Fruit fly (Drosophila melanogaster) whole organism, embryonic: ENCODE data around the gene Cpr62Ba.
A peak's percentile ranks its signal among the peaks of the same experiment; 100 is the strongest.

ENCODE experiments used
- B-H1 ChIP-seq: fragments of 200-800 bp; sonication (Bioruptor generic); IDR thresholded peaks from 3 replicates; pipeline ENCODE4 v1.3.6; 2022; ENCODE audit warnings: missing biosample characterization, missing genetic modification characterization
- CG10979 ChIP-seq: fragments of 200-800 bp; sonication (Bioruptor generic); optimal IDR thresholded peaks from 2 replicates; lab custom pipeline; 2018; ENCODE audit warnings: missing biosample characterization, mild to moderate bottlenecking, missing genetic modification characterization, moderate library complexity
- CG11247 ChIP-seq: fragments of 200-800 bp; sonication (Bioruptor generic); IDR thresholded peaks from 2 replicates; pipeline ENCODE4 v1.3.6; 2022; ENCODE audit warnings: missing biosample characterization, missing genetic modification characterization
- CG12155 ChIP-seq: fragments of 200-800 bp; sonication (Bioruptor generic); optimal IDR thresholded peaks from 3 replicates; lab custom pipeline; 2016; ENCODE audit warnings: missing biosample characterization, missing genetic modification characterization
- CG12391 ChIP-seq: fragments of 200-800 bp; sonication (Bioruptor generic); optimal IDR thresholded peaks from 3 replicates; lab custom pipeline; 2018; ENCODE audit warnings: missing biosample characterization, mild to moderate bottlenecking, missing genetic modification characterization, moderate library complexity
- CG13123 ChIP-seq: fragments of 200-800 bp; sonication (Bioruptor generic); optimal IDR thresholded peaks from 2 replicates; lab custom pipeline; 2016; ENCODE audit warnings: missing biosample characterization, missing genetic modification characterization
- CG13296 ChIP-seq: fragments of 200-800 bp; sonication (Bioruptor generic); optimal IDR thresholded peaks from 3 replicates; lab custom pipeline; 2018; ENCODE audit warnings: missing biosample characterization, mild to moderate bottlenecking, missing genetic modification characterization
- CG17359 ChIP-seq: fragments of 200-800 bp; sonication (Bioruptor generic); optimal IDR thresholded peaks from 3 replicates; lab custom pipeline; 2018; ENCODE audit warnings: missing biosample characterization, mild to moderate bottlenecking, missing genetic modification characterization, moderate library complexity
- CG2678 ChIP-seq: fragments of 200-800 bp; sonication (Bioruptor generic); optimal IDR thresholded peaks from 3 replicates; lab custom pipeline; 2019; ENCODE audit warnings: missing biosample characterization, mild to moderate bottlenecking, missing genetic modification characterization, moderate library complexity
- CG2889 ChIP-seq: fragments of 200-800 bp; sonication (Bioruptor generic); IDR thresholded peaks from 3 replicates; pipeline ENCODE4 v1.3.6; 2022; ENCODE audit warnings: missing biosample characterization, missing genetic modification characterization
- CG31441 ChIP-seq: fragments of 200-800 bp; sonication (Bioruptor generic); IDR thresholded peaks from 2 replicates; pipeline ENCODE4 v1.3.6; 2022; ENCODE audit warnings: missing biosample characterization, missing genetic modification characterization
- CG3726 ChIP-seq: fragments of 200-800 bp; sonication (Bioruptor generic); IDR thresholded peaks from 3 replicates; pipeline ENCODE4, ENCODE4 v1.3.6; 2022; ENCODE audit warnings: missing biosample characterization, missing genetic modification characterization
- CG4328 ChIP-seq: fragments of 200-800 bp; sonication (Bioruptor generic); optimal IDR thresholded peaks from 3 replicates; lab custom pipeline; 2017; ENCODE audit warnings: missing biosample characterization, missing genetic modification reagents, missing genetic modification characterization
- CG4424 ChIP-seq: fragments of 200-800 bp; sonication (Bioruptor generic); optimal IDR thresholded peaks from 3 replicates; lab custom pipeline; 2016; ENCODE audit warnings: missing biosample characterization, missing genetic modification characterization
- CG6791 ChIP-seq: fragments of 200-800 bp; sonication (Bioruptor generic); IDR thresholded peaks from 3 replicates; pipeline ENCODE4 v1.3.6; 2022; ENCODE audit warnings: missing biosample characterization, missing genetic modification characterization; ENCODE audit not compliant: partially characterized antibody
- CG9797 ChIP-seq: fragments of 200-800 bp; sonication (Bioruptor generic); optimal IDR thresholded peaks from 3 replicates; lab custom pipeline; 2018; ENCODE audit warnings: missing biosample characterization, mild to moderate bottlenecking, missing genetic modification characterization
- Dbx ChIP-seq: fragments of 200-800 bp; sonication (Bioruptor generic); IDR thresholded peaks from 3 replicates; pipeline ENCODE4 v1.3.6; 2022; ENCODE audit warnings: missing biosample characterization, missing genetic modification characterization
- Dip3 ChIP-seq: fragments of 200-800 bp; sonication (Bioruptor generic); optimal IDR thresholded peaks from 3 replicates; lab custom pipeline; 2016; ENCODE audit warnings: missing biosample characterization, missing genetic modification characterization
- E2f1 ChIP-seq: fragments of 200-800 bp; sonication (Bioruptor generic); IDR thresholded peaks from 2 replicates; pipeline ENCODE4 v1.3.6; 2022; ENCODE audit warnings: missing biosample characterization, missing genetic modification characterization
- Fer1 ChIP-seq: fragments of 200-800 bp; sonication (Bioruptor generic); optimal IDR thresholded peaks from 2 replicates; lab custom pipeline; 2017; ENCODE audit warnings: missing biosample characterization, mild to moderate bottlenecking, missing genetic modification characterization
- Gsc ChIP-seq: fragments of 200-800 bp; sonication (Bioruptor generic); IDR thresholded peaks from 2 replicates; pipeline ENCODE4 v1.3.6; 2022; ENCODE audit warnings: missing biosample characterization, missing genetic modification characterization
- Gug ChIP-seq: fragments of 200-800 bp; sonication (Bioruptor generic); IDR thresholded peaks from 4 replicates; pipeline ENCODE4 v1.3.6; 2022; ENCODE audit warnings: missing biosample characterization, missing genetic modification characterization
- HmgZ ChIP-seq: fragments of 200-800 bp; sonication (Bioruptor generic); optimal IDR thresholded peaks from 2 replicates; lab custom pipeline; 2018; ENCODE audit warnings: missing biosample characterization, mild to moderate bottlenecking, missing genetic modification characterization
- MESR4 ChIP-seq: fragments of 200-800 bp; sonication (Bioruptor generic); optimal IDR thresholded peaks from 2 replicates; lab custom pipeline; 2018; ENCODE audit warnings: missing biosample characterization, mild to moderate bottlenecking, missing genetic modification characterization, moderate library complexity
- Ptx1 ChIP-seq: fragments of 200-800 bp; sonication (Bioruptor generic); IDR thresholded peaks from 2 replicates; pipeline ENCODE4 v1.3.6; 2022; ENCODE audit warnings: missing biosample characterization, missing genetic modification characterization
- Ravus ChIP-seq: fragments of 200-800 bp; sonication (Bioruptor generic); IDR thresholded peaks from 2 replicates; pipeline ENCODE4 v1.3.6; 2022; ENCODE audit warnings: missing biosample characterization, missing genetic modification characterization
- ab ChIP-seq: fragments of 200-800 bp; sonication (Bioruptor generic); optimal IDR thresholded peaks from 2 replicates; lab custom pipeline; 2016; ENCODE audit warnings: missing biosample characterization, missing genetic modification characterization
- ase ChIP-seq: fragments of 200-800 bp; sonication (Bioruptor generic); IDR thresholded peaks from 3 replicates; pipeline ENCODE4 v1.3.6; 2022; ENCODE audit warnings: missing biosample characterization, missing genetic modification characterization
- cas ChIP-seq: fragments of 200-800 bp; sonication (Bioruptor generic); IDR thresholded peaks from 2 replicates; pipeline ENCODE4 v1.3.6; 2022; ENCODE audit warnings: missing biosample characterization, missing genetic modification characterization
- chif ChIP-seq, 2 experiments: fragments of 200-800 bp; sonication (Bioruptor generic); optimal IDR thresholded peaks; 3 replicates each; lab custom pipeline; 2016; ENCODE audit warnings: missing biosample characterization in 2 of 2, missing genetic modification characterization in 2 of 2
- croc ChIP-seq: fragments of 200-800 bp; sonication (Bioruptor generic); conservative IDR thresholded peaks from 3 replicates; pipeline ENCODE4 v1.3.6; 2022; ENCODE audit warnings: missing biosample characterization, missing genetic modification characterization
- exex ChIP-seq: fragments of 200-800 bp; sonication (Bioruptor generic); optimal IDR thresholded peaks from 4 replicates; lab custom pipeline; 2018; ENCODE audit warnings: missing biosample characterization, mild to moderate bottlenecking, missing genetic modification characterization, moderate library complexity
- fd3F ChIP-seq: fragments of 200-800 bp; sonication (Bioruptor generic); optimal IDR thresholded peaks from 2 replicates; lab custom pipeline; 2018; ENCODE audit warnings: missing biosample characterization, mild to moderate bottlenecking, missing genetic modification characterization, moderate library complexity
- fd96Cb ChIP-seq: fragments of 200-800 bp; sonication (Bioruptor generic); optimal IDR thresholded peaks from 2 replicates; lab custom pipeline; 2018; ENCODE audit warnings: missing biosample characterization, mild to moderate bottlenecking, missing genetic modification characterization, moderate library complexity
- fu2 ChIP-seq: fragments of 200-800 bp; sonication (Bioruptor generic); optimal IDR thresholded peaks from 2 replicates; lab custom pipeline; 2016; ENCODE audit warnings: missing biosample characterization, missing genetic modification characterization
- hb ChIP-seq: fragments of 200-800 bp; sonication (Bioruptor generic); IDR thresholded peaks from 3 replicates; pipeline ENCODE4 v1.3.6; 2022; ENCODE audit warnings: missing biosample characterization, missing genetic modification characterization; ENCODE audit not compliant: partially characterized antibody
- insv ChIP-seq, 2 experiments: fragments of 200-800 bp; sonication (Bioruptor generic); optimal IDR thresholded peaks; 3 replicates each; lab custom pipeline; 2016 to 2018; ENCODE audit warnings: missing biosample characterization in 2 of 2, missing genetic modification characterization in 2 of 2
- jing ChIP-seq: fragments of 200-800 bp; sonication (Bioruptor generic); optimal IDR thresholded peaks from 2 replicates; lab custom pipeline; 2018; ENCODE audit warnings: missing biosample characterization, mild to moderate bottlenecking, missing genetic modification characterization
- nau ChIP-seq: fragments of 200-800 bp; sonication (Bioruptor generic); optimal IDR thresholded peaks from 3 replicates; lab custom pipeline; 2017; ENCODE audit warnings: missing biosample characterization, mild to moderate bottlenecking, missing genetic modification characterization, missing genetic modification reagents
- nmo ChIP-seq: fragments of 200-800 bp; sonication (Bioruptor generic); optimal IDR thresholded peaks from 2 replicates; lab custom pipeline; 2018; ENCODE audit warnings: missing biosample characterization, mild to moderate bottlenecking, missing genetic modification characterization, moderate library complexity
- pan ChIP-seq, 4 experiments: fragments of >200 bp in 3 of 4; fragments of 200-800 bp in 1 of 4; sonication (Bioruptor generic) in 1 of 4; optimal IDR thresholded peaks in 3 of 4; IDR thresholded peaks in 1 of 4; 2 replicates each; pipeline versions ENCODE4 v1.3.6 to Lab custom; 2017 to 2022; ENCODE audit warnings: missing biosample characterization in 2 of 4, missing genetic modification characterization in 2 of 4, mixed read lengths in 1 of 4
- peb ChIP-seq: fragments of 200-800 bp; sonication (Bioruptor generic); IDR thresholded peaks from 2 replicates; pipeline ENCODE4 v1.3.6; 2022; ENCODE audit warnings: missing biosample characterization, missing genetic modification characterization
- pfk ChIP-seq: fragments of 200-800 bp; sonication (Bioruptor generic); optimal IDR thresholded peaks from 2 replicates; lab custom pipeline; 2018; ENCODE audit warnings: missing biosample characterization, mild to moderate bottlenecking, missing genetic modification characterization, moderate library complexity
- pros ChIP-seq: fragments of 200-800 bp; sonication (Bioruptor generic); optimal IDR thresholded peaks from 3 replicates; lab custom pipeline; 2019; ENCODE audit warnings: missing biosample characterization, mild to moderate bottlenecking, missing genetic modification characterization, moderate library complexity
- rib ChIP-seq: fragments of 200-800 bp; sonication (Bioruptor generic); IDR thresholded peaks from 2 replicates; pipeline ENCODE4 v1.3.6; 2022; ENCODE audit warnings: missing biosample characterization, missing genetic modification characterization
- scrt ChIP-seq: fragments of 200-800 bp; sonication (Bioruptor generic); optimal IDR thresholded peaks from 2 replicates; lab custom pipeline; 2018; ENCODE audit warnings: missing biosample characterization, mild to moderate bottlenecking, missing genetic modification characterization, moderate library complexity
- trh ChIP-seq: fragments of 200-800 bp; sonication (Bioruptor generic); optimal IDR thresholded peaks from 2 replicates; lab custom pipeline; 2016; ENCODE audit warnings: missing biosample characterization, missing genetic modification characterization
- unc-4 ChIP-seq: fragments of 200-800 bp; sonication (Bioruptor generic); IDR thresholded peaks from 2 replicates; pipeline ENCODE4 v1.3.6; 2022; ENCODE audit warnings: missing biosample characterization, missing genetic modification characterization; ENCODE audit not compliant: partially characterized antibody
- z ChIP-seq: fragments of 200-800 bp; sonication (Bioruptor generic); IDR thresholded peaks from 3 replicates; pipeline ENCODE4 v1.3.6; 2022; ENCODE audit warnings: missing biosample characterization, missing genetic modification characterization
- zen2 ChIP-seq: fragments of 200-800 bp; sonication (Bioruptor generic); IDR thresholded peaks from 3 replicates; pipeline ENCODE4 v1.3.6; 2022; ENCODE audit warnings: missing biosample characterization, missing genetic modification characterization; ENCODE audit not compliant: partially characterized antibody

Gene Cpr62Ba

DNA sequence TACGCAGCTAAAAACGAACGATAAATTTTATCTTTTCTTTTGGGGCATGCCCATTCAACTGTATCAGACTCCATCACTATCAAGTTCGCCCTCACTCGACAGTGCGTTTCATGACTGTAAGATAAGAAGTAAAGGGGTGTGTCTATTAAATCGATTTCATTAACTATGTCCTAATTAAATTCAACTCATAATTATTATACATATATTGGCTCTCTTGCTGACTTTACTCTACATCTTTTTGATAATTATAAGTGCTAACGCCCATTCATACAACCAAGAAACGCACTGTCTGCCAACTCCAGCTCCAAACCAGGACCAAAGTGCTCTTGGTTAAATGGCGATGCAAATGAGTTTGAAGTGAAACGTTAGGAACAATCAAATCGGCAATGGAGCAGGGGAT is 37.3 kb upstream of the Cpr62Ba start (continued):
- TF ChIP-seq Dip3 (GFP tag; lab: Kevin White, UChicago) = no peak
- no peak for TF ChIP-seq HmgZ
- TF ChIP-seq CG6791 (GFP tag; lab: Robert Waterston, UW) = no peak
- TF ChIP-seq B-H1 = no peak
- peak; percentile 22 for TF ChIP-seq CG13296
- no peak for TF ChIP-seq insv (GFP tag; optimal IDR thresholded peaks at IDR 0.05; lab: Kevin White, UChicago)
- TF ChIP-seq Fer1 (GFP tag; lab: Kevin White, UChicago) = peak; percentile 10
- peak; percentile 57 for TF ChIP-seq CG4424 (GFP tag; lab: Kevin White, UChicago)
- TF ChIP-seq nau (GFP tag; lab: Kevin White, UChicago) = no peak
- no peak for TF ChIP-seq fd3F (GFP tag; lab: Kevin White, UChicago)
- no peak for TF ChIP-seq unc-4 (GFP tag; lab: Robert Waterston, UW)
- no peak for TF ChIP-seq chif (GFP tag; optimal IDR thresholded peaks at IDR 0.05; lab: Kevin White, UChicago)
- TF ChIP-seq cas = no peak
- TF ChIP-seq ase (GFP tag; lab: Robert Waterston, UW) = 0 out of 3 replicates have a peak, but pooled peaks have one; percentile 17
- TF ChIP-seq jing (GFP tag; lab: Kevin White, UChicago) = no peak
- no peak for TF ChIP-seq pan (optimal IDR thresholded peaks at IDR 0.05; lab: Kevin White, UChicago)
- TF ChIP-seq pan (GFP tag; optimal IDR thresholded peaks at IDR 0.05 in 1 of 2, IDR thresholded peaks at IDR 0.05 in 1 of 2) = peak in 1 of 2 experiments; percentile 61
- no peak for TF ChIP-seq CG31441 (GFP tag; lab: Robert Waterston, UW)
- TF ChIP-seq zen2 = no peak
- no peak for TF ChIP-seq CG9797 (GFP tag; lab: Kevin White, UChicago)
- no peak for TF ChIP-seq scrt
- no peak for TF ChIP-seq rib
- peak; percentile 31 for TF ChIP-seq exex (tag; lab: Kevin White, UChicago)
- no peak for TF ChIP-seq CG12391 (tag; lab: Kevin White, UChicago)
- no peak for TF ChIP-seq pros (GFP tag; lab: Kevin White, UChicago)
- TF ChIP-seq CG17359 (tag; lab: Kevin White, UChicago) = peak; percentile 60
- TF ChIP-seq CG13123 (GFP tag; lab: Kevin White, UChicago) = no peak
- TF ChIP-seq Ravus (GFP tag; lab: Robert Waterston, UW) = no peak
- TF ChIP-seq hb (GFP tag; lab: Robert Waterston, UW) = no peak
- no peak for TF ChIP-seq CG4328 (GFP tag; lab: Kevin White, UChicago)
- no peak for TF ChIP-seq fu2 (GFP tag; lab: Kevin White, UChicago)
- TF ChIP-seq CG12155 (GFP tag; lab: Kevin White, UChicago) = no peak
- peak; percentile 53; the same call in 3 of the 4 replicates for TF ChIP-seq Gug (GFP tag; lab: Robert Waterston, UW)
- TF ChIP-seq peb (GFP tag; lab: Robert Waterston, UW) = peak; percentile 29; the same call in 1 of the 2 replicates
- no peak for TF ChIP-seq croc
- no peak for TF ChIP-seq ab (GFP tag; lab: Kevin White, UChicago)
- TF ChIP-seq pfk (GFP tag; lab: Kevin White, UChicago) = no peak
- 0 out of 3 replicates have a peak, but pooled peaks have one; percentile 14 for TF ChIP-seq z
- peak; percentile 15 for TF ChIP-seq nmo (GFP tag; lab: Kevin White, UChicago)
- TF ChIP-seq CG3726 (GFP tag; lab: Robert Waterston, UW) = 0 out of 3 replicates have a peak, but pooled peaks have one; percentile 26
- no peak for TF ChIP-seq Dbx (GFP tag; lab: Robert Waterston, UW)
- peak; percentile 47 for TF ChIP-seq Ptx1 (GFP tag; lab: Robert Waterston, UW)
- TF ChIP-seq CG2678 (tag; lab: Kevin White, UChicago) = no peak
- TF ChIP-seq CG10979 (tag; lab: Kevin White, UChicago) = peak; percentile 13
- no peak for TF ChIP-seq CG2889
- no peak for TF ChIP-seq Gsc (GFP tag; lab: Robert Waterston, UW)
- peak; percentile 3 for TF ChIP-seq fd96Cb
- peak; percentile 19; the same call in 1 of the 2 replicates for TF ChIP-seq CG11247
- TF ChIP-seq trh (GFP tag; lab: Kevin White, UChicago) = no peak
- TF ChIP-seq E2f1 = peak; percentile 54; the same call in 1 of the 2 replicates
- no peak for TF ChIP-seq MESR4 (GFP tag; lab: Kevin White, UChicago)
